Worm (Caenorhabditis elegans): ENCODE data around the gene dagl-2.

DNA sequence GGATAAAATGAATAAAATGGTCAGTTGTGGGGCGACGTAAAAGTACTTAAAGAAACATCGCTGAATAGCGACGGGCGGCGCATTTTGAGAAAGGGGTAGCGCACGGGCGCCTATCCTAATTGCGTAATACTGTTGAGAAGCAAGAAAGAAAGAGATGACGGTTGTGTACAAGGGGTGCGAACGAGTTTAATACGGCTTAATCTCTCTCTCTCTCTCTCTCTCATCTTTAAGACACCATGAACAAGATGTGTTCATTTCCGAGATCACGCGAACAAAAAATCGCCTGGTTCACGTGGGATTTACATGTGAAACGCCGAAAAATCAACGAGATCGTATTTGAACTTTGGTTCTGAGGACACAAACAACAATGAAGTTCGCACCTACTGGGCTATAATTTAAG is 23.4 kb downstream of the dagl-2 start:
- TF ChIP-seq W03F9.2 (tag; optimal IDR thresholded peaks at IDR 0.05) (no peak), him-1 (tag; optimal IDR thresholded peaks at IDR 0.05) (no peak), dao-5 (tag; optimal IDR thresholded peaks at IDR 0.05) (no peak)

Measured in whole organism, L4/young adult.